Fruit fly (Drosophila melanogaster) whole organism, embryonic: ENCODE data around the gene CG11672.

Source experiments
- Ada2b ChIP-seq: fragments of 200-800 bp; sonication (Bioruptor generic); IDR thresholded peaks from 2 replicates; pipeline ENCODE4 v1.3.6; 2022; ENCODE audit warnings: missing biosample characterization, missing genetic modification characterization
- CG11093 ChIP-seq: fragments of 200-800 bp; sonication (Bioruptor generic); IDR thresholded peaks from 3 replicates; pipeline ENCODE4 v1.3.6; 2022; ENCODE audit warnings: missing biosample characterization, missing genetic modification characterization
- CG13287 ChIP-seq: fragments of 200-800 bp; sonication (Bioruptor generic); IDR thresholded peaks from 2 replicates; pipeline ENCODE4 v1.3.6; 2022; ENCODE audit warnings: missing biosample characterization, missing genetic modification characterization; ENCODE audit not compliant: partially characterized antibody
- CG13624 ChIP-seq: fragments of 200-800 bp; sonication (Bioruptor generic); optimal IDR thresholded peaks from 2 replicates; lab custom pipeline; 2016; ENCODE audit warnings: missing biosample characterization, missing genetic modification characterization
- CG14860 ChIP-seq: fragments of 200-800 bp; sonication (Bioruptor generic); IDR thresholded peaks from 3 replicates; pipeline ENCODE4 v1.3.6; 2022; ENCODE audit warnings: missing biosample characterization, missing genetic modification characterization; ENCODE audit not compliant: partially characterized antibody
- CG18619 ChIP-seq: fragments of 200-800 bp; sonication (Bioruptor generic); optimal IDR thresholded peaks from 3 replicates; lab custom pipeline; 2017; ENCODE audit warnings: missing biosample characterization, mild to moderate bottlenecking, missing genetic modification characterization
- CG2116 ChIP-seq: fragments of 200-800 bp; sonication (Bioruptor generic); optimal IDR thresholded peaks from 3 replicates; lab custom pipeline; 2018; ENCODE audit warnings: missing biosample characterization, mild to moderate bottlenecking, missing genetic modification characterization
- CG2202 ChIP-seq: fragments of 200-800 bp; sonication (Bioruptor generic); optimal IDR thresholded peaks from 2 replicates; lab custom pipeline; 2018; ENCODE audit warnings: missing biosample characterization, mild to moderate bottlenecking, missing genetic modification characterization
- CG2889 ChIP-seq: fragments of 200-800 bp; sonication (Bioruptor generic); IDR thresholded peaks from 3 replicates; pipeline ENCODE4 v1.3.6; 2022; ENCODE audit warnings: missing biosample characterization, missing genetic modification characterization
- CG31388 ChIP-seq: fragments of 200-800 bp; sonication (Bioruptor generic); optimal IDR thresholded peaks from 2 replicates; lab custom pipeline; 2016; ENCODE audit warnings: missing biosample characterization, missing genetic modification characterization
- CG3163 ChIP-seq: fragments of 200-800 bp; sonication (Bioruptor generic); optimal IDR thresholded peaks from 3 replicates; lab custom pipeline; 2016; ENCODE audit warnings: missing biosample characterization, missing genetic modification characterization
- CG32532 ChIP-seq: fragments of 200-800 bp; sonication (Bioruptor generic); IDR thresholded peaks from 2 replicates; pipeline ENCODE4 v1.3.6; 2022; ENCODE audit warnings: missing biosample characterization, missing genetic modification characterization
- CG34376 ChIP-seq: fragments of 200-800 bp; sonication (Bioruptor generic); optimal IDR thresholded peaks from 2 replicates; lab custom pipeline; 2018; ENCODE audit warnings: missing biosample characterization, mild to moderate bottlenecking, missing genetic modification characterization
- CG43689 ChIP-seq: fragments of 200-800 bp; sonication (Bioruptor generic); IDR thresholded peaks from 2 replicates; pipeline ENCODE4 v1.3.6; 2022; ENCODE audit warnings: missing biosample characterization, missing genetic modification characterization
- CG4707 ChIP-seq: fragments of 200-800 bp; sonication (Bioruptor generic); optimal IDR thresholded peaks from 2 replicates; lab custom pipeline; 2018; ENCODE audit warnings: missing biosample characterization, mild to moderate bottlenecking, missing genetic modification characterization, moderate library complexity
- CG5245 ChIP-seq: fragments of 200-800 bp; sonication (Bioruptor generic); optimal IDR thresholded peaks from 3 replicates; lab custom pipeline; 2016; ENCODE audit warnings: missing biosample characterization, missing genetic modification characterization
- CG6175 ChIP-seq: fragments of 200-800 bp; sonication (Bioruptor generic); IDR thresholded peaks from 3 replicates; pipeline ENCODE4 v1.3.6; 2022; ENCODE audit warnings: missing biosample characterization, missing genetic modification characterization
- CG6791 ChIP-seq: fragments of 200-800 bp; sonication (Bioruptor generic); IDR thresholded peaks from 3 replicates; pipeline ENCODE4 v1.3.6; 2022; ENCODE audit warnings: missing biosample characterization, missing genetic modification characterization; ENCODE audit not compliant: partially characterized antibody
- CG7745 ChIP-seq: fragments of 200-800 bp; sonication (Bioruptor generic); optimal IDR thresholded peaks from 2 replicates; lab custom pipeline; 2018; ENCODE audit warnings: missing biosample characterization, mild to moderate bottlenecking, missing genetic modification characterization, moderate library complexity
- CG8944 ChIP-seq: fragments of 200-800 bp; sonication (Bioruptor generic); optimal IDR thresholded peaks from 3 replicates; lab custom pipeline; 2016; ENCODE audit warnings: missing biosample characterization, missing genetic modification characterization
- CG9817 ChIP-seq: fragments of 200-800 bp; sonication (Bioruptor generic); optimal IDR thresholded peaks from 2 replicates; lab custom pipeline; 2018; ENCODE audit warnings: missing biosample characterization, mild to moderate bottlenecking, missing genetic modification characterization, moderate library complexity
- D ChIP-seq, 2 experiments: fragments of 200-800 bp in 1 of 2; fragments of >200 bp in 1 of 2; sonication (Bioruptor generic) in 1 of 2; optimal IDR thresholded peaks; 2 replicates in 1 of 2; 3 replicates in 1 of 2; lab custom pipeline; 2017; ENCODE audit warnings: mild to moderate bottlenecking in 1 of 2, missing biosample characterization in 1 of 2, missing genetic modification characterization in 1 of 2, missing genetic modification reagents in 1 of 2
- Deaf1 ChIP-seq: fragments of 200-800 bp; optimal IDR thresholded peaks from 3 replicates; lab custom pipeline; 2019; ENCODE audit warnings: missing biosample characterization, mild to moderate bottlenecking, missing genetic modification characterization, moderate library complexity
- Dip2 ChIP-seq: fragments of 200-800 bp; sonication (Bioruptor generic); IDR thresholded peaks from 2 replicates; pipeline ENCODE4 v1.3.6; 2022; ENCODE audit warnings: missing biosample characterization, missing genetic modification characterization
- Eip74EF ChIP-seq, 2 experiments: fragments of 200-800 bp in 1 of 2; fragments of >200 bp in 1 of 2; sonication (Bioruptor generic) in 1 of 2; optimal IDR thresholded peaks; 2 replicates each; lab custom pipeline; 2017 to 2019; ENCODE audit warnings: missing biosample characterization in 2 of 2, missing genetic modification characterization in 2 of 2, mild to moderate bottlenecking in 1 of 2, moderate library complexity in 1 of 2
- Gsc ChIP-seq: fragments of 200-800 bp; sonication (Bioruptor generic); IDR thresholded peaks from 2 replicates; pipeline ENCODE4 v1.3.6; 2022; ENCODE audit warnings: missing biosample characterization, missing genetic modification characterization
- HLHmδ ChIP-seq: fragments of 200-800 bp; sonication (Bioruptor generic); optimal IDR thresholded peaks from 2 replicates; lab custom pipeline; 2018; ENCODE audit warnings: missing biosample characterization, mild to moderate bottlenecking, missing genetic modification characterization, moderate library complexity
- Oli ChIP-seq: fragments of 200-800 bp; sonication (Bioruptor generic); optimal IDR thresholded peaks from 2 replicates; lab custom pipeline; 2018; ENCODE audit warnings: missing biosample characterization, mild to moderate bottlenecking, missing genetic modification characterization, moderate library complexity
- Rfx ChIP-seq: fragments of 200-800 bp; sonication (Bioruptor generic); IDR thresholded peaks from 2 replicates; pipeline ENCODE4 v1.3.6; 2022; ENCODE audit warnings: missing biosample characterization, missing genetic modification characterization
- Sry-δ ChIP-seq: fragments of 200-800 bp; sonication (Bioruptor generic); optimal IDR thresholded peaks from 2 replicates; lab custom pipeline; 2016; ENCODE audit warnings: missing biosample characterization, missing genetic modification characterization
- Ssrp ChIP-seq: fragments of 200-800 bp; sonication (Bioruptor generic); optimal IDR thresholded peaks from 2 replicates; lab custom pipeline; 2018; ENCODE audit warnings: missing biosample characterization, mild to moderate bottlenecking, missing genetic modification characterization, moderate library complexity
- Tbp ChIP-seq: fragments of >200 bp; optimal IDR thresholded peaks from 2 replicates; lab custom pipeline; 2018; ENCODE audit warnings: missing biosample characterization, missing genetic modification characterization
- Xbp1 ChIP-seq: fragments of 200-800 bp; sonication (Bioruptor generic); optimal IDR thresholded peaks from 3 replicates; lab custom pipeline; 2016; ENCODE audit warnings: missing biosample characterization, mild to moderate bottlenecking, missing genetic modification characterization
- abd-A ChIP-seq: fragments of 200-800 bp; sonication (Bioruptor generic); optimal IDR thresholded peaks from 3 replicates; lab custom pipeline; 2019; ENCODE audit warnings: missing biosample characterization, mild to moderate bottlenecking, missing genetic modification characterization, moderate library complexity
- bbx ChIP-seq: fragments of 200-800 bp; sonication (Bioruptor generic); IDR thresholded peaks from 2 replicates; pipeline ENCODE4 v1.3.6; 2022; ENCODE audit warnings: missing biosample characterization, missing genetic modification characterization; ENCODE audit not compliant: partially characterized antibody
- cad ChIP-seq: fragments of >200 bp; optimal IDR thresholded peaks from 2 replicates; lab custom pipeline; 2017; ENCODE audit warnings: missing biosample characterization, missing genetic modification characterization
- en ChIP-seq: fragments of 200-800 bp; sonication (Bioruptor generic); optimal IDR thresholded peaks from 2 replicates; lab custom pipeline; 2016; ENCODE audit warnings: missing biosample characterization, missing genetic modification characterization
- insv ChIP-seq, 2 experiments: fragments of 200-800 bp; sonication (Bioruptor generic); optimal IDR thresholded peaks; 3 replicates each; lab custom pipeline; 2016 to 2018; ENCODE audit warnings: missing biosample characterization in 2 of 2, missing genetic modification characterization in 2 of 2
- mirr ChIP-seq: fragments of 200-800 bp; sonication (Bioruptor generic); optimal IDR thresholded peaks from 3 replicates; lab custom pipeline; 2018; ENCODE audit warnings: missing biosample characterization, mild to moderate bottlenecking, missing genetic modification characterization
- nerfin-2 ChIP-seq: fragments of 200-800 bp; sonication (Bioruptor generic); IDR thresholded peaks from 2 replicates; pipeline ENCODE4 v1.3.6; 2022; ENCODE audit warnings: missing biosample characterization, missing genetic modification characterization; ENCODE audit not compliant: partially characterized antibody
- pan ChIP-seq, 4 experiments: fragments of >200 bp in 3 of 4; fragments of 200-800 bp in 1 of 4; sonication (Bioruptor generic) in 1 of 4; optimal IDR thresholded peaks in 3 of 4; IDR thresholded peaks in 1 of 4; 2 replicates each; pipeline versions ENCODE4 v1.3.6 to Lab custom; 2017 to 2022; ENCODE audit warnings: missing biosample characterization in 2 of 4, missing genetic modification characterization in 2 of 4, mixed read lengths in 1 of 4
- pfk ChIP-seq: fragments of 200-800 bp; sonication (Bioruptor generic); optimal IDR thresholded peaks from 2 replicates; lab custom pipeline; 2018; ENCODE audit warnings: missing biosample characterization, mild to moderate bottlenecking, missing genetic modification characterization, moderate library complexity
- pum ChIP-seq: fragments of 200-800 bp; sonication (Bioruptor generic); optimal IDR thresholded peaks from 2 replicates; lab custom pipeline; 2016; ENCODE audit warnings: missing biosample characterization, missing genetic modification characterization
- sc ChIP-seq, 3 experiments: fragments of >200 bp in 2 of 3; fragments of 200-800 bp in 1 of 3; sonication (Bioruptor generic) in 1 of 3; optimal IDR thresholded peaks; 2 replicates in 2 of 3; 3 replicates in 1 of 3; lab custom pipeline; 2017; ENCODE audit warnings: mild to moderate bottlenecking in 1 of 3, missing biosample characterization in 1 of 3, missing genetic modification characterization in 1 of 3, missing genetic modification reagents in 1 of 3
- ttk ChIP-seq: fragments of 200-800 bp; sonication (Bioruptor generic); IDR thresholded peaks from 2 replicates; pipeline ENCODE4 v2.1.2; 2022; ENCODE audit warnings: missing biosample characterization, missing genetic modification characterization
- unpg ChIP-seq: fragments of 200-800 bp; sonication (Bioruptor generic); optimal IDR thresholded peaks from 3 replicates; lab custom pipeline; 2018; ENCODE audit warnings: missing biosample characterization, mild to moderate bottlenecking, missing genetic modification characterization, moderate library complexity

The CG11672 gene

DNA sequence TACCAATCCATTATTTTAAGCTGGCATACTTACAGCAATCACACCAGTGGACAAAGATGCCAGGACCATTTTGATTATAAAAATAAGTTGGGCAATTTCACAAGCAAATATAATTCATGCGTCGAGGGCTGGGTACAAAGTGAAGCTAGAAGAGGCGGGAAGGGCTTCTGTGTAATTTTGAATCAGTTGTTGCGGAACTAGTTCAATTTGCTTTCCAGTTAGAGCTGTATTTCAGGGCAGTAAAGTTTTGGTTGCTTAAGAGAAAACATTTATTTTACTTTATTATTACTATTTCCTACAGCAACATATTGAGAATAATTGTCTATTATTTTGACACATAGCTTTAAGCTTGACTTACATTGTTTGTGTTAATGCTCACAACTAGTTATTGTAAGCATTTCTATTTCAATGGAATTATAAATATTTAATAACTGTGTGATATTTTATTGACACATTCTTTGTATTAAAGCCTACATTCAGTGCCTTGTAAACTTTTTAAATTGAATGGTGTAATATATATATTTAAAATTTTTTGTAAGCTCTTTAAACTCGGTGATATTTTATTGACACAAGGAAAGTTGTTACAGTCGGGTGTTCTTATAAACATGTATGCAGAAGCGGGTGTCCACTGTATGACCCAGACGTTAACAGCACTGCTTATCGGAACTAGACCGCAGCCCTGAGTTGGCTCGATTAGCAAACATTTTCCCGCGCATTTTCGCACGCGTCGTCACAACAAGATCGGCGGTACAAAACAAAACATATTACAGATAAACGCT, 25.9 kb downstream of the CG11672 start, which contains the start of the genes RPA1 and Mcm2 (continued):
- TF ChIP-seq CG4707 (no peak), bbx (peak; percentile 39; the same call in 1 of the 2 replicates), mirr (GFP tag; lab: Kevin White, UChicago) (no peak), Eip74EF (GFP tag; optimal IDR thresholded peaks at IDR 0.05; lab: Kevin White, UChicago) (no peak), cad (GFP tag; lab: Kevin White, UChicago) (no peak), sc (optimal IDR thresholded peaks at IDR 0.05; lab: Kevin White, UChicago) (no peak), sc (GFP tag; optimal IDR thresholded peaks at IDR 0.05; lab: Kevin White, UChicago) (peak; percentile 58), Deaf1 (tag; lab: Kevin White, UChicago) (no peak), CG34376 (GFP tag; lab: Kevin White, UChicago) (no peak), CG9817 (peak; percentile 80), CG18619 (GFP tag; lab: Kevin White, UChicago) (peak; percentile 80), pfk (GFP tag; lab: Kevin White, UChicago) (no peak), CG6175 (GFP tag; lab: Robert Waterston, UW) (peak; percentile 67; the same call in 2 of the 3 replicates), pan (optimal IDR thresholded peaks at IDR 0.05; lab: Kevin White, UChicago) (no peak), pan (GFP tag; optimal IDR thresholded peaks at IDR 0.05 in 1 of 2, IDR thresholded peaks at IDR 0.05 in 1 of 2) (peak in 1 of 2 experiments; percentile 79), CG2116 (GFP tag; lab: Kevin White, UChicago) (peak; percentile 97), CG11093 (GFP tag; lab: Robert Waterston, UW) (0 out of 3 replicates have a peak, but pooled peaks have one; percentile 64), CG43689 (GFP tag; lab: Robert Waterston, UW) (no peak), Oli (tag; lab: Kevin White, UChicago) (peak; percentile 71), HLHmδ (GFP tag; lab: Kevin White, UChicago) (peak; percentile 43), Dip2 (GFP tag; lab: Robert Waterston, UW) (no peak), Ssrp (tag; lab: Kevin White, UChicago) (peak; percentile 82), en (GFP tag; lab: Kevin White, UChicago) (no peak), D (optimal IDR thresholded peaks at IDR 0.05; lab: Kevin White, UChicago) (no peak), D (GFP tag; optimal IDR thresholded peaks at IDR 0.05; lab: Kevin White, UChicago) (peak; percentile 70), pum (GFP tag; lab: Kevin White, UChicago) (peak; percentile 44), CG32532 (GFP tag; lab: Robert Waterston, UW) (peak; percentile 89), insv (GFP tag; optimal IDR thresholded peaks at IDR 0.05; lab: Kevin White, UChicago) (peak in 1 of 2 experiments; percentile 82), unpg (GFP tag; lab: Kevin White, UChicago) (peak; percentile 56), CG2202 (tag; lab: Kevin White, UChicago) (peak; percentile 22), CG13624 (peak; percentile 15), nerfin-2 (GFP tag; lab: Robert Waterston, UW) (no peak), CG5245 (GFP tag; lab: Kevin White, UChicago) (peak; percentile 68), CG3163 (peak; percentile 22), Sry-δ (no peak), CG2889 (peak; percentile 73; the same call in 2 of the 3 replicates), CG6791 (GFP tag; lab: Robert Waterston, UW) (peak; percentile 43; the same call in 1 of the 3 replicates), ttk (GFP tag; lab: Robert Waterston, UW) (peak; percentile 55; the same call in 1 of the 2 replicates), abd-A (tag; lab: Kevin White, UChicago) (no peak), Ada2b (GFP tag; lab: Robert Waterston, UW) (peak; percentile 32), CG31388 (GFP tag; lab: Kevin White, UChicago) (peak; percentile 29), CG7745 (tag; lab: Kevin White, UChicago) (no peak), CG14860 (no peak), CG8944 (GFP tag; lab: Kevin White, UChicago) (no peak), Tbp (no peak), Gsc (GFP tag; lab: Robert Waterston, UW) (0 out of 2 replicates have a peak, but pooled peaks have one; percentile 53), CG13287 (GFP tag; lab: Robert Waterston, UW) (peak; percentile 21; the same call in 1 of the 2 replicates), Xbp1 (GFP tag; lab: Kevin White, UChicago) (peak; percentile 88), Rfx (peak; percentile 91)
